Worm (Caenorhabditis elegans) whole organism, L1 larva: ENCODE data around the gene F37A4.1.

ENCODE experiments used
- ama-1 ChIP-seq: fragments of 150-350 bp; optimal IDR thresholded peaks from 2 replicates; lab custom pipeline; 2014
- blmp-1 ChIP-seq: fragments of 150-350 bp; optimal IDR thresholded peaks from 2 replicates; lab custom pipeline; 2014; ENCODE audit warnings: missing biosample characterization, missing genetic modification characterization
- dpl-1 ChIP-seq, 3 experiments: fragments of 150-350 bp in 2 of 3; sonication (generic microtip) in 1 of 3; optimal IDR thresholded peaks; 2 replicates each; lab custom pipeline; 2014 to 2017; ENCODE audit warnings: missing biosample characterization in 3 of 3, missing genetic modification characterization in 3 of 3, missing genetic modification reagents in 3 of 3
- fkh-4 ChIP-seq: sonication (generic microtip); optimal IDR thresholded peaks from 2 replicates; lab custom pipeline; 2016; ENCODE audit warnings: missing compliant biosample characterization, missing genetic modification characterization, borderline replicate concordance
- lin-15B ChIP-seq: fragments of 150-350 bp; sonication (generic microtip); optimal IDR thresholded peaks from 3 replicates; lab custom pipeline; 2014; ENCODE audit warnings: missing biosample characterization, missing genetic modification characterization
- lir-3 ChIP-seq: sonication (generic microtip); optimal IDR thresholded peaks from 2 replicates; lab custom pipeline; 2016; ENCODE audit warnings: mild to moderate bottlenecking, missing genetic modification characterization, moderate library complexity, missing compliant biosample characterization; ENCODE audit not compliant: poor library complexity
- nhr-11 ChIP-seq: fragments of 150-350 bp; optimal IDR thresholded peaks from 2 replicates; lab custom pipeline; 2014; ENCODE audit warnings: missing biosample characterization, missing genetic modification characterization
- nhr-19 ChIP-seq: fragments of 200-800 bp; sonication (Bioruptor generic); conservative IDR thresholded peaks from 2 replicates; pipeline ENCODE4 v1.3.6; 2022; ENCODE audit warnings: missing genetic modification characterization, missing compliant biosample characterization
- nhr-90 ChIP-seq: sonication (generic microtip); optimal IDR thresholded peaks from 2 replicates; lab custom pipeline; 2016; ENCODE audit warnings: mild to moderate bottlenecking, missing genetic modification characterization, missing compliant biosample characterization; ENCODE audit not compliant: poor library complexity
- pqm-1 ChIP-seq: sonication (generic microtip); optimal IDR thresholded peaks from 3 replicates; lab custom pipeline; 2017; ENCODE audit warnings: missing biosample characterization, missing genetic modification characterization
- unc-130 ChIP-seq: fragments of 150-350 bp; optimal IDR thresholded peaks from 2 replicates; lab custom pipeline; 2017; ENCODE audit warnings: missing biosample characterization, missing genetic modification characterization, inconsistent platforms
- unc-62 ChIP-seq: fragments of 150-350 bp; optimal IDR thresholded peaks from 2 replicates; lab custom pipeline; 2014; ENCODE audit warnings: missing biosample characterization, missing genetic modification reagents, missing genetic modification characterization
- zag-1 ChIP-seq: fragments of 150-350 bp; optimal IDR thresholded peaks from 2 replicates; lab custom pipeline; 2014; ENCODE audit warnings: missing biosample characterization, missing genetic modification characterization

DNA sequence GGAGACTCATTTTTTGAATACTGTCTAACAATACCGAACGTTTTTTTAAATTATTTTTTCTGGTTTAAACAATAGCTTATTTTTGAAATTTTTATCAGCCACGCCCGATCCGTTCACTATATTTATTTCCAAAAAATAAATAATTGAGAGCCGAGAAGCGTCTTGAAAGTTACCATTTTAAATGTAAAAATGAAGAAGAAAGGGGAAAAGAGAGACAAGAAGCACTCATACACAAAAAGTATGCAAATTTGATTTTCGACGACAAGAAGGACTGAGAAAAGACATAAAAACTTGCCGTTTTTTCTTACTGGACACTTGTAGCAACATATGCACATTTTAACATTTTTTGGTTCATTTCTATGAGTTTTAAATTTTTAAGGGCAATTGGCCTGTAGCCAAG, 41.4 kb upstream of the F37A4.1 start:
- TF ChIP-seq lin-15B (tag; lab: Kevin White, UChicago) (no peak), blmp-1 (tag; lab: Kevin White, UChicago) (no peak), ama-1 (lab: Kevin White, UChicago) (no peak), dpl-1 (GFP tag; optimal IDR thresholded peaks at IDR 0.05; lab: Kevin White, UChicago) (no peak), unc-62 (no peak), nhr-90 (tag; lab: Kevin White, UChicago) (no peak), fkh-4 (no peak), lir-3 (no peak), pqm-1 (no peak), nhr-19 (GFP tag; lab: Robert Waterston, UW) (no peak), nhr-11 (no peak), unc-130 (tag; lab: Kevin White, UChicago) (no peak), zag-1 (tag; lab: Kevin White, UChicago) (no peak)
